Fruit fly (Drosophila melanogaster): ENCODE measurements around the gene Hcs.

The Hcs gene

dm6 chr3R:5518627-5519026, 43.9 kb downstream of the Hcs start (continued):
- TF ChIP-seq scrt (GFP tag; optimal IDR thresholded peaks at IDR 0.05) = no peak
- no peak for TF ChIP-seq cwo (GFP tag; optimal IDR thresholded peaks at IDR 0.05)
- TF ChIP-seq ro (GFP tag; IDR thresholded peaks at IDR 0.05) = no peak
- TF ChIP-seq p53 (GFP tag; optimal IDR thresholded peaks at IDR 0.05) = no peak
- peak; percentile 68 for TF ChIP-seq CG17359 (tag; optimal IDR thresholded peaks at IDR 0.05)
- peak; percentile 18 to 56 for TF ChIP-seq Trl (optimal IDR thresholded peaks at IDR 0.05)
- peak; percentile 52 for TF ChIP-seq Trl (GFP tag; optimal IDR thresholded peaks at IDR 0.05)
- TF ChIP-seq Nf-YB (GFP tag; optimal IDR thresholded peaks at IDR 0.05) = no peak
- peak; percentile 67 for TF ChIP-seq ATbp (GFP tag; optimal IDR thresholded peaks at IDR 0.05)
- TF ChIP-seq Gug (GFP tag; IDR thresholded peaks at IDR 0.05) = peak; percentile 40; the same call in 1 of the 4 replicates
- TF ChIP-seq nerfin-1 (tag; optimal IDR thresholded peaks at IDR 0.05) = peak; percentile 21
- no peak for TF ChIP-seq tup (GFP tag; optimal IDR thresholded peaks at IDR 0.05)
- no peak for TF ChIP-seq sqz (GFP tag; optimal IDR thresholded peaks at IDR 0.05)
- peak; percentile 67 for TF ChIP-seq CG10366 (GFP tag; IDR thresholded peaks at IDR 0.05)
- TF ChIP-seq gcm (GFP tag; optimal IDR thresholded peaks at IDR 0.05) = peak; percentile 14
- TF ChIP-seq row (GFP tag; IDR thresholded peaks at IDR 0.05) = peak; percentile 61
- TF ChIP-seq fru (optimal IDR thresholded peaks at IDR 0.05) = no peak
- TF ChIP-seq CG2889 (GFP tag; IDR thresholded peaks at IDR 0.05) = peak; percentile 14; the same call in 1 of the 3 replicates
- no peak for TF ChIP-seq Nf-YA (GFP tag; IDR thresholded peaks at IDR 0.05)
- TF ChIP-seq CG15011 (GFP tag; optimal IDR thresholded peaks at IDR 0.05) = no peak
- TF ChIP-seq crp (GFP tag; optimal IDR thresholded peaks at IDR 0.05) = no peak
- no peak for TF ChIP-seq CG5245 (GFP tag; optimal IDR thresholded peaks at IDR 0.05)
- no peak for TF ChIP-seq lbe (GFP tag; optimal IDR thresholded peaks at IDR 0.05)
- 0 out of 4 replicates have a peak, but pooled peaks have one; percentile 28 for TF ChIP-seq Dll (GFP tag; IDR thresholded peaks at IDR 0.05; ENCODE audit: partially characterized antibody)
- no peak for TF ChIP-seq trh (GFP tag; optimal IDR thresholded peaks at IDR 0.05)
- TF ChIP-seq CHES-1-like (GFP tag; optimal IDR thresholded peaks at IDR 0.05) = peak; percentile 15
- no peak for TF ChIP-seq al (GFP tag; IDR thresholded peaks at IDR 0.05)
- TF ChIP-seq NfI (GFP tag; optimal IDR thresholded peaks at IDR 0.05) = peak; percentile 53
- no peak for TF ChIP-seq pan (optimal IDR thresholded peaks at IDR 0.05)
- TF ChIP-seq pan (GFP tag; optimal IDR thresholded peaks at IDR 0.05 in 1 of 2, IDR thresholded peaks at IDR 0.05 in 1 of 2) = peak in 1 of 2 experiments; percentile 66
- TF ChIP-seq Lim3 (GFP tag; IDR thresholded peaks at IDR 0.05) = no peak
- TF ChIP-seq CG4360 (GFP tag; IDR thresholded peaks at IDR 0.05) = peak; percentile 64; the same call in 1 of the 2 replicates
- TF ChIP-seq CG11723 (GFP tag; optimal IDR thresholded peaks at IDR 0.05) = peak; percentile 27
- TF ChIP-seq Ets97D (GFP tag; optimal IDR thresholded peaks at IDR 0.05) = no peak
- TF ChIP-seq CG1024 (GFP tag; IDR thresholded peaks at IDR 0.05) = no peak
- TF ChIP-seq peb (GFP tag; IDR thresholded peaks at IDR 0.05) = no peak
- peak; percentile 57 for TF ChIP-seq Xrp1 (GFP tag; IDR thresholded peaks at IDR 0.05)
- no peak for TF ChIP-seq twi (tag; optimal IDR thresholded peaks at IDR 0.05)
- peak; percentile 17 for TF ChIP-seq lilli (GFP tag; optimal IDR thresholded peaks at IDR 0.05)
- no peak for TF ChIP-seq CG12299 (tag; optimal IDR thresholded peaks at IDR 0.05)
- TF ChIP-seq CG3847 (GFP tag; IDR thresholded peaks at IDR 0.05) = no peak
- TF ChIP-seq Hr51 (GFP tag; optimal IDR thresholded peaks at IDR 0.05) = peak in 1 of 2 experiments; percentile 70
- TF ChIP-seq CG15601 (tag; optimal IDR thresholded peaks at IDR 0.05) = peak; percentile 29
- 0 out of 3 replicates have a peak, but pooled peaks have one; percentile 57 for TF ChIP-seq otp (GFP tag; IDR thresholded peaks at IDR 0.05)
- no peak for TF ChIP-seq CG32767 (GFP tag; IDR thresholded peaks at IDR 0.05)
- no peak for TF ChIP-seq unc-4 (GFP tag; IDR thresholded peaks at IDR 0.05; ENCODE audit: partially characterized antibody)
- peak; percentile 23 for TF ChIP-seq CG8290 (GFP tag; optimal IDR thresholded peaks at IDR 0.05)
- peak in 1 of 2 experiments; percentile 55 for TF ChIP-seq CG8290 (tag; optimal IDR thresholded peaks at IDR 0.05)
- peak; percentile 35 for TF ChIP-seq tin (GFP tag; optimal IDR thresholded peaks at IDR 0.05)
- no peak for TF ChIP-seq Sin3A (optimal IDR thresholded peaks at IDR 0.05)
- peak; percentile 28; the same call in 1 of the 3 replicates for TF ChIP-seq B-H1 (GFP tag; IDR thresholded peaks at IDR 0.05)
- no peak for TF ChIP-seq Hmx (GFP tag; optimal IDR thresholded peaks at IDR 0.05)
- TF ChIP-seq exex (tag; optimal IDR thresholded peaks at IDR 0.05) = no peak

Data from whole organism, embryonic.